Fruit fly (Drosophila melanogaster) whole organism, pupa: ENCODE results near the gene CG5157.

Experiments
- CG10348 ChIP-seq: fragments of 200-800 bp; sonication (Bioruptor generic); IDR thresholded peaks from 2 replicates; pipeline ENCODE4 v1.3.6; 2022; ENCODE audit warnings: missing biosample characterization, missing genetic modification characterization
- CG12605 ChIP-seq: fragments of 200-800 bp; sonication (Bioruptor generic); IDR thresholded peaks from 2 replicates; pipeline ENCODE4 v1.3.6; 2022; ENCODE audit warnings: missing biosample characterization, missing genetic modification characterization
- CG32121 ChIP-seq: fragments of 200-800 bp; sonication (Bioruptor generic); IDR thresholded peaks from 2 replicates; pipeline ENCODE4 v1.3.6; 2022; ENCODE audit warnings: missing biosample characterization, missing genetic modification characterization
- CG4496 ChIP-seq: fragments of 200-800 bp; sonication (Bioruptor generic); IDR thresholded peaks from 3 replicates; pipeline ENCODE4 v1.3.6; 2022; ENCODE audit warnings: missing biosample characterization, missing genetic modification characterization
- CG8301 ChIP-seq: fragments of 200-800 bp; sonication (Bioruptor generic); optimal IDR thresholded peaks from 2 replicates; lab custom pipeline; 2018; ENCODE audit warnings: missing biosample characterization, mild to moderate bottlenecking, missing genetic modification characterization
- CG9948 ChIP-seq: fragments of 200-800 bp; sonication (Bioruptor generic); optimal IDR thresholded peaks from 2 replicates; lab custom pipeline; 2018; ENCODE audit warnings: missing biosample characterization, mild to moderate bottlenecking, missing genetic modification characterization, moderate library complexity
- D1 ChIP-seq: fragments of 200-800 bp; sonication (Bioruptor generic); optimal IDR thresholded peaks from 2 replicates; lab custom pipeline; 2018; ENCODE audit warnings: missing biosample characterization, mild to moderate bottlenecking, missing genetic modification characterization, moderate library complexity
- Ets98B ChIP-seq: fragments of 200-800 bp; sonication (Bioruptor generic); IDR thresholded peaks from 2 replicates; pipeline ENCODE4 v1.3.6; 2022; ENCODE audit warnings: missing biosample characterization, missing genetic modification characterization
- Pif1A ChIP-seq: fragments of 200-800 bp; sonication (Bioruptor generic); optimal IDR thresholded peaks from 3 replicates; lab custom pipeline; 2016; ENCODE audit warnings: missing biosample characterization, missing genetic modification characterization
- Snoo ChIP-seq: fragments of 200-800 bp; sonication (Bioruptor generic); optimal IDR thresholded peaks from 3 replicates; lab custom pipeline; 2017; ENCODE audit warnings: missing biosample characterization, mild to moderate bottlenecking, missing genetic modification characterization, inconsistent platforms
- fd96Ca ChIP-seq: fragments of 200-800 bp; sonication (Bioruptor generic); IDR thresholded peaks from 3 replicates; pipeline ENCODE4 v1.3.6; 2022; ENCODE audit warnings: missing biosample characterization, missing genetic modification characterization
- rn ChIP-seq: fragments of 200-800 bp; sonication (Bioruptor generic); IDR thresholded peaks from 2 replicates; pipeline ENCODE4 v1.3.6; 2022; ENCODE audit warnings: missing biosample characterization, missing genetic modification characterization

- no peak for TF ChIP-seq Snoo (tag; lab: Kevin White, UChicago)
- TF ChIP-seq CG8301 (tag; lab: Kevin White, UChicago) = no peak
- TF ChIP-seq D1 (tag; lab: Kevin White, UChicago) = no peak
- TF ChIP-seq Pif1A (GFP tag; lab: Kevin White, UChicago) = no peak
- TF ChIP-seq rn = no peak
- TF ChIP-seq Ets98B (GFP tag; lab: Robert Waterston, UW) = peak; percentile 29; the same call in 1 of the 2 replicates
- no peak for TF ChIP-seq CG10348 (GFP tag; lab: Robert Waterston, UW)
- TF ChIP-seq CG9948 (tag; lab: Kevin White, UChicago) = no peak
- TF ChIP-seq CG32121 = no peak; the same call in 1 of the 2 replicates
- TF ChIP-seq CG12605 (GFP tag; lab: Robert Waterston, UW) = no peak
- no peak for TF ChIP-seq CG4496 (GFP tag; lab: Robert Waterston, UW)
- no peak; the same call in 2 of the 3 replicates for TF ChIP-seq fd96Ca
These were observed 20.6 kb upstream of the CG5157 start for dm6 chr3L:16158322-16158721.
